Fruit fly (Drosophila melanogaster) whole organism, embryonic: ENCODE data around the gene CG43131.

Source experiments
- CG10431 ChIP-seq: fragments of 200-800 bp; sonication (Bioruptor generic); optimal IDR thresholded peaks from 3 replicates; lab custom pipeline; 2018; ENCODE audit warnings: missing biosample characterization, mild to moderate bottlenecking, missing genetic modification characterization
- CG10959 ChIP-seq: fragments of 200-800 bp; sonication (Bioruptor generic); IDR thresholded peaks from 2 replicates; pipeline ENCODE4 v1.3.6; 2022; ENCODE audit warnings: missing biosample characterization, missing genetic modification characterization
- CG12391 ChIP-seq: fragments of 200-800 bp; sonication (Bioruptor generic); optimal IDR thresholded peaks from 3 replicates; lab custom pipeline; 2018; ENCODE audit warnings: missing biosample characterization, mild to moderate bottlenecking, missing genetic modification characterization, moderate library complexity
- CG13123 ChIP-seq: fragments of 200-800 bp; sonication (Bioruptor generic); optimal IDR thresholded peaks from 2 replicates; lab custom pipeline; 2016; ENCODE audit warnings: missing biosample characterization, missing genetic modification characterization
- CG13424 ChIP-seq: fragments of 200-800 bp; sonication (Bioruptor generic); optimal IDR thresholded peaks from 2 replicates; lab custom pipeline; 2019; ENCODE audit warnings: missing biosample characterization, mild to moderate bottlenecking, missing genetic modification characterization, moderate library complexity
- CG14014 ChIP-seq: fragments of 200-800 bp; sonication (Bioruptor generic); IDR thresholded peaks from 2 replicates; pipeline ENCODE4 v1.3.6; 2022; ENCODE audit warnings: missing biosample characterization, missing genetic modification characterization
- CG15073 ChIP-seq: fragments of 200-800 bp; sonication (Bioruptor generic); optimal IDR thresholded peaks from 2 replicates; lab custom pipeline; 2016; ENCODE audit warnings: missing biosample characterization, missing genetic modification characterization
- CG1529 ChIP-seq: fragments of 200-800 bp; sonication (Bioruptor generic); optimal IDR thresholded peaks from 3 replicates; lab custom pipeline; 2018; ENCODE audit warnings: missing biosample characterization, missing genetic modification characterization
- CG1602 ChIP-seq: fragments of 200-800 bp; sonication (Bioruptor generic); optimal IDR thresholded peaks from 3 replicates; lab custom pipeline; 2016; ENCODE audit warnings: missing biosample characterization, missing genetic modification characterization
- CG1647 ChIP-seq: fragments of 200-800 bp; sonication (Bioruptor generic); optimal IDR thresholded peaks from 3 replicates; lab custom pipeline; 2016; ENCODE audit warnings: missing biosample characterization, missing genetic modification characterization
- CG2129 ChIP-seq: fragments of 200-800 bp; sonication (Bioruptor generic); IDR thresholded peaks from 2 replicates; pipeline ENCODE4 v1.3.6; 2022; ENCODE audit warnings: missing biosample characterization, missing genetic modification characterization; ENCODE audit not compliant: partially characterized antibody
- CG30403 ChIP-seq: fragments of 200-800 bp; sonication (Bioruptor generic); optimal IDR thresholded peaks from 3 replicates; lab custom pipeline; 2016; ENCODE audit warnings: missing biosample characterization, missing genetic modification characterization
- CG31365 ChIP-seq: fragments of 200-800 bp; sonication (Bioruptor generic); optimal IDR thresholded peaks from 2 replicates; lab custom pipeline; 2018; ENCODE audit warnings: missing biosample characterization, mild to moderate bottlenecking, missing genetic modification characterization
- CG33557 ChIP-seq: fragments of 200-800 bp; sonication (Bioruptor generic); optimal IDR thresholded peaks from 2 replicates; lab custom pipeline; 2019; ENCODE audit warnings: missing biosample characterization, mild to moderate bottlenecking, missing genetic modification characterization, moderate library complexity
- CG34422 ChIP-seq: fragments of 200-800 bp; sonication (Bioruptor generic); IDR thresholded peaks from 3 replicates; pipeline ENCODE4 v1.3.6; 2022; ENCODE audit warnings: missing biosample characterization, missing genetic modification characterization
- CG4707 ChIP-seq: fragments of 200-800 bp; sonication (Bioruptor generic); optimal IDR thresholded peaks from 2 replicates; lab custom pipeline; 2018; ENCODE audit warnings: missing biosample characterization, mild to moderate bottlenecking, missing genetic modification characterization, moderate library complexity
- CG4820 ChIP-seq: fragments of 200-800 bp; sonication (Bioruptor generic); optimal IDR thresholded peaks from 3 replicates; lab custom pipeline; 2016; ENCODE audit warnings: missing biosample characterization, missing genetic modification characterization
- CG6813 ChIP-seq: fragments of 200-800 bp; sonication (Bioruptor generic); optimal IDR thresholded peaks from 2 replicates; lab custom pipeline; 2017; ENCODE audit warnings: missing biosample characterization, missing genetic modification characterization, mild to moderate bottlenecking, moderate library complexity, missing genetic modification reagents
- Camta ChIP-seq: fragments of 200-800 bp; sonication (Bioruptor generic); optimal IDR thresholded peaks from 2 replicates; lab custom pipeline; 2016; ENCODE audit warnings: missing biosample characterization, missing genetic modification characterization
- CoRest ChIP-seq: fragments of 200-800 bp; sonication (Bioruptor generic); optimal IDR thresholded peaks from 3 replicates; lab custom pipeline; 2018; ENCODE audit warnings: missing biosample characterization, mild to moderate bottlenecking, missing genetic modification characterization, moderate library complexity
- ERR ChIP-seq: fragments of 200-800 bp; sonication (Bioruptor generic); optimal IDR thresholded peaks from 2 replicates; lab custom pipeline; 2016; ENCODE audit warnings: missing biosample characterization, missing genetic modification characterization
- HLH3B ChIP-seq: fragments of 200-800 bp; sonication (Bioruptor generic); IDR thresholded peaks from 2 replicates; pipeline ENCODE4 v1.3.6; 2022; ENCODE audit warnings: missing biosample characterization, missing genetic modification characterization
- Lpt ChIP-seq: fragments of >200 bp; optimal IDR thresholded peaks from 2 replicates; lab custom pipeline; 2018; ENCODE audit warnings: missing biosample characterization, missing genetic modification characterization
- Myb ChIP-seq: fragments of 200-800 bp; sonication (Bioruptor generic); optimal IDR thresholded peaks from 2 replicates; lab custom pipeline; 2016; ENCODE audit warnings: missing biosample characterization, missing genetic modification characterization
- Neu2 ChIP-seq: fragments of 200-800 bp; sonication (Bioruptor generic); optimal IDR thresholded peaks from 3 replicates; lab custom pipeline; 2016; ENCODE audit warnings: missing biosample characterization, missing genetic modification characterization, borderline replicate concordance
- Ptx1 ChIP-seq: fragments of 200-800 bp; sonication (Bioruptor generic); IDR thresholded peaks from 2 replicates; pipeline ENCODE4 v1.3.6; 2022; ENCODE audit warnings: missing biosample characterization, missing genetic modification characterization
- Sin3A ChIP-seq: fragments of >200 bp; optimal IDR thresholded peaks from 2 replicates; lab custom pipeline; 2018
- Sox102F ChIP-seq: fragments of 200-800 bp; sonication (Bioruptor generic); optimal IDR thresholded peaks from 2 replicates; lab custom pipeline; 2018; ENCODE audit warnings: missing biosample characterization, mild to moderate bottlenecking, missing genetic modification characterization, moderate library complexity
- Ssrp ChIP-seq: fragments of 200-800 bp; sonication (Bioruptor generic); optimal IDR thresholded peaks from 2 replicates; lab custom pipeline; 2018; ENCODE audit warnings: missing biosample characterization, mild to moderate bottlenecking, missing genetic modification characterization, moderate library complexity
- Xrp1 ChIP-seq: fragments of 200-800 bp; sonication (Bioruptor generic); IDR thresholded peaks from 2 replicates; pipeline ENCODE4 v1.3.6; 2022; ENCODE audit warnings: missing biosample characterization, missing genetic modification characterization
- ap ChIP-seq: fragments of 200-800 bp; sonication (Bioruptor generic); IDR thresholded peaks from 2 replicates; pipeline ENCODE4 v1.3.6; 2022; ENCODE audit warnings: missing biosample characterization, missing genetic modification characterization
- ara ChIP-seq: fragments of 200-800 bp; sonication (Bioruptor generic); IDR thresholded peaks from 2 replicates; pipeline ENCODE4 v1.3.6; 2022; ENCODE audit warnings: missing biosample characterization, missing genetic modification characterization
- ash1 ChIP-seq: fragments of 200-800 bp; sonication (Bioruptor generic); optimal IDR thresholded peaks from 2 replicates; lab custom pipeline; 2018; ENCODE audit warnings: missing biosample characterization, mild to moderate bottlenecking, missing genetic modification characterization
- bowl ChIP-seq: fragments of 200-800 bp; sonication (Bioruptor generic); IDR thresholded peaks from 2 replicates; pipeline ENCODE4 v1.3.6; 2022; ENCODE audit warnings: missing biosample characterization, missing genetic modification characterization
- br ChIP-seq: fragments of >200 bp; optimal IDR thresholded peaks from 2 replicates; lab custom pipeline; 2017
- cg ChIP-seq: fragments of 200-800 bp; sonication (Bioruptor generic); optimal IDR thresholded peaks from 3 replicates; lab custom pipeline; 2019; ENCODE audit warnings: missing biosample characterization, mild to moderate bottlenecking, missing genetic modification characterization, moderate library complexity
- chif ChIP-seq, 2 experiments: fragments of 200-800 bp; sonication (Bioruptor generic); optimal IDR thresholded peaks; 3 replicates each; lab custom pipeline; 2016; ENCODE audit warnings: missing biosample characterization in 2 of 2, missing genetic modification characterization in 2 of 2
- corto ChIP-seq: fragments of 200-800 bp; sonication (Bioruptor generic); optimal IDR thresholded peaks from 2 replicates; lab custom pipeline; 2016; ENCODE audit warnings: missing biosample characterization, mild to moderate bottlenecking, missing genetic modification characterization, moderate library complexity
- dysf ChIP-seq: fragments of 200-800 bp; sonication (Bioruptor generic); IDR thresholded peaks from 3 replicates; pipeline ENCODE4 v1.3.6; 2022; ENCODE audit warnings: missing biosample characterization, missing genetic modification characterization
- esg ChIP-seq: fragments of 200-800 bp; sonication (Bioruptor generic); conservative IDR thresholded peaks from 2 replicates; pipeline ENCODE4 v1.3.6; 2022; ENCODE audit warnings: missing biosample characterization, missing genetic modification characterization
- ewg ChIP-seq: fragments of 200-800 bp; sonication (Bioruptor generic); optimal IDR thresholded peaks from 3 replicates; lab custom pipeline; 2017; ENCODE audit warnings: mild to moderate bottlenecking, missing biosample characterization, missing genetic modification reagents, missing genetic modification characterization
- gem ChIP-seq: fragments of 200-800 bp; sonication (Bioruptor generic); optimal IDR thresholded peaks from 2 replicates; lab custom pipeline; 2019; ENCODE audit warnings: missing biosample characterization, mild to moderate bottlenecking, missing genetic modification characterization, moderate library complexity
- inv ChIP-seq: fragments of 200-800 bp; sonication (Bioruptor generic); IDR thresholded peaks from 2 replicates; pipeline ENCODE4 v1.3.6; 2022; ENCODE audit warnings: missing biosample characterization, missing genetic modification characterization; ENCODE audit not compliant: partially characterized antibody
- mld ChIP-seq: fragments of 200-800 bp; sonication (Bioruptor generic); IDR thresholded peaks from 3 replicates; pipeline ENCODE4 v1.3.6; 2022; ENCODE audit warnings: missing biosample characterization, missing genetic modification characterization; ENCODE audit not compliant: partially characterized antibody
- onecut ChIP-seq: fragments of 200-800 bp; sonication (Bioruptor generic); IDR thresholded peaks from 2 replicates; pipeline ENCODE4 v1.3.6; 2022; ENCODE audit warnings: missing biosample characterization, missing genetic modification characterization
- pfk ChIP-seq: fragments of 200-800 bp; sonication (Bioruptor generic); optimal IDR thresholded peaks from 2 replicates; lab custom pipeline; 2018; ENCODE audit warnings: missing biosample characterization, mild to moderate bottlenecking, missing genetic modification characterization, moderate library complexity
- psq ChIP-seq: fragments of 200-800 bp; sonication (Bioruptor generic); optimal IDR thresholded peaks from 2 replicates; lab custom pipeline; 2017; ENCODE audit warnings: missing biosample characterization, missing genetic modification characterization
- sim ChIP-seq: fragments of 200-800 bp; sonication (Bioruptor generic); IDR thresholded peaks from 2 replicates; pipeline ENCODE4 v1.3.6; 2022; ENCODE audit warnings: missing biosample characterization, missing genetic modification characterization
- tap ChIP-seq: fragments of 200-800 bp; optimal IDR thresholded peaks from 3 replicates; lab custom pipeline; 2019; ENCODE audit warnings: missing biosample characterization, mild to moderate bottlenecking, missing genetic modification characterization, moderate library complexity
- vfl ChIP-seq: fragments of 200-800 bp; sonication (Bioruptor generic); optimal IDR thresholded peaks from 2 replicates; lab custom pipeline; 2016; ENCODE audit warnings: missing biosample characterization, missing genetic modification characterization

Gene CG43131

DNA sequence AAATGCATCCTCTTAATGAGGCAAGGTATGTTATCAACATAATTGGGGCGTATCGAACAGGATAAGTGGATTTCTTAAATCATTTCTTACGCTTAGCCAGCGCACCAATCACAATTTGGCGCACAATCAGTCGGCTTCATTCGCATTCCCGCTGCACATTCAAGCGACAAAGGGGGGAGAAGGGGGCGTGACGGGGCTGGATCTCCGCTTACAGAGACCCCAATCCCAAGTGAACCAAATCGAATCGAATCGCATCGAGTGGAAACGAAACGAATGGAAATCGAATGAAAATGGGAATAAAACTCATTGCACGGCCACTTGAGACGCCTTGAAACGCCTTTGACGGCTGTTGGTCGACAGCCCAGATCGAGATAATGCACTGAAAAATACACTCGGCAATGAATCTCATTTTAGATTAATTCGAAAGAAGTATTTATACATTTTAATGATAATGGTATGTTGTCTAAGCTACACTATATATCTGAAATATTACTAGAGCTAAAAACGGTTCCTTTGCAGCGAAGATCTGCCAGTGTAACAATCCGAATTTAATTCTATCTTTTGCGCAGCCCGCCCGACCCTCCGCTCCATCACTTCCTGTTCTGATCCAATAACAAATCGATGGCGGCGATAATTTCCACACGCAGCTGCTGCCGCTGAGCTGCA is 13.7 kb downstream of the CG43131 start (continued):
- TF ChIP-seq bowl (GFP tag; lab: Robert Waterston, UW) (no peak), ara (GFP tag; lab: Robert Waterston, UW) (peak; percentile 59), CG10959 (GFP tag; lab: Robert Waterston, UW) (peak; percentile 7; the same call in 1 of the 2 replicates), esg (GFP tag; lab: Robert Waterston, UW) (no peak), CG2129 (GFP tag; lab: Robert Waterston, UW) (no peak), Ssrp (tag; lab: Kevin White, UChicago) (peak; percentile 18), CG15073 (no peak), cg (GFP tag; lab: Kevin White, UChicago) (no peak), CG6813 (GFP tag; lab: Kevin White, UChicago) (no peak), ewg (GFP tag; lab: Kevin White, UChicago) (peak; percentile 31), onecut (peak; percentile 40), CG12391 (tag; lab: Kevin White, UChicago) (peak; percentile 4), sim (no peak), psq (GFP tag; lab: Kevin White, UChicago) (no peak), Neu2 (GFP tag; lab: Kevin White, UChicago) (no peak), pfk (GFP tag; lab: Kevin White, UChicago) (peak; percentile 42), br (lab: Kevin White, UChicago) (no peak), ERR (GFP tag; lab: Kevin White, UChicago) (no peak), CG4707 (GFP tag; lab: Kevin White, UChicago) (no peak), Camta (no peak), inv (GFP tag; lab: Robert Waterston, UW) (no peak), CG13424 (peak; percentile 7), chif (GFP tag; optimal IDR thresholded peaks at IDR 0.05; lab: Kevin White, UChicago) (peak in 1 of 2 experiments; percentile 7), HLH3B (GFP tag; lab: Robert Waterston, UW) (0 out of 2 replicates have a peak, but pooled peaks have one; percentile 12), Ptx1 (0 out of 2 replicates have a peak, but pooled peaks have one; percentile 27), CG14014 (GFP tag; lab: Robert Waterston, UW) (no peak), CoRest (no peak), CG1529 (GFP tag; lab: Kevin White, UChicago) (no peak), corto (GFP tag; lab: Kevin White, UChicago) (no peak), CG31365 (no peak), CG13123 (GFP tag; lab: Kevin White, UChicago) (no peak), Sox102F (GFP tag; lab: Kevin White, UChicago) (peak; percentile 43), Sin3A (lab: Kevin White, UChicago) (no peak), Lpt (GFP tag; lab: Kevin White, UChicago) (no peak), CG1647 (GFP tag; lab: Kevin White, UChicago) (no peak), CG33557 (GFP tag; lab: Kevin White, UChicago) (peak; percentile 20), CG34422 (GFP tag; lab: Robert Waterston, UW) (no peak), CG30403 (GFP tag; lab: Kevin White, UChicago) (peak; percentile 8), CG1602 (GFP tag; lab: Kevin White, UChicago) (no peak), Xrp1 (GFP tag; lab: Robert Waterston, UW) (peak; percentile 42; the same call in 1 of the 2 replicates), CG4820 (GFP tag; lab: Kevin White, UChicago) (peak; percentile 8), ap (GFP tag; lab: Robert Waterston, UW) (no peak), tap (tag; lab: Kevin White, UChicago) (no peak), dysf (GFP tag; lab: Robert Waterston, UW) (0 out of 3 replicates have a peak, but pooled peaks have one; percentile 10), CG10431 (GFP tag; lab: Kevin White, UChicago) (no peak), Myb (GFP tag; lab: Kevin White, UChicago) (no peak), ash1 (no peak), vfl (no peak), mld (no peak), gem (tag; lab: Kevin White, UChicago) (peak; percentile 38)
